Worm (Caenorhabditis elegans) whole organism, L4/young adult: ENCODE measurements around the gene ribo-1.
A peak's percentile ranks its signal among the peaks of the same experiment; 100 is the strongest.

Experiments used
- W03F9.2 ChIP-seq: fragments of 150-350 bp; optimal IDR thresholded peaks from 2 replicates; lab custom pipeline; 2014; ENCODE audit warnings: missing biosample characterization, missing genetic modification characterization
- dao-5 ChIP-seq: sonication (generic microtip); optimal IDR thresholded peaks from 2 replicates; lab custom pipeline; 2016; ENCODE audit warnings: missing genotype, missing genetic modification characterization, moderate library complexity, missing compliant biosample characterization
- him-1 ChIP-seq: sonication (generic microtip); optimal IDR thresholded peaks from 2 replicates; lab custom pipeline; 2016; ENCODE audit warnings: missing genotype, missing genetic modification reagents, missing genetic modification characterization, missing compliant biosample characterization

DNA sequence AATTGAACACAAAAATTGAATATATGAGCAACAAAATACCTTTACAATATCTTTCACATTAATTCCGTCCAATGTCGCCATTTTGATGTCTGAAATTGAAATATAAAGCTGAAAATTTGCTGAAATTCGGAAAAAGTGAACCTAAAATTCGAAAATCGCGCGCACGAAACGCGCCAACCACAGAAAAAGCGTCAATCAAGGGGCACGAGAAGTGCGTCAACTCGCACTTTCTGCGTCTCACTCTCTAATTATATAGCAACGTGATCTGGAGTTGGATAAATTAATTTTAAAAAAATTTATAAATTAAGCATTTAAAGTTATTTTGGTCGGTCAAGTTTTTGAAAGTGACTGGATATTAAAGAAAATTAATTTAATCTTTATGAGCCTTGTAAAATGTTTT, 8.8 kb downstream of the ribo-1 start, which contains the start of gene ruvb-2:
- TF ChIP-seq him-1 (tag; lab: Kevin White, UChicago) = peak; percentile 30
- peak; percentile 92 for TF ChIP-seq W03F9.2 (tag; lab: Kevin White, UChicago)
- no peak for TF ChIP-seq dao-5
